Worm (Caenorhabditis elegans): ENCODE results near the gene C25E10.10.

- TF ChIP-seq elt-2 (tag; optimal IDR thresholded peaks at IDR 0.05) (no peak), unc-39 (tag; optimal IDR thresholded peaks at IDR 0.05) (no peak), skn-1 (tag; optimal IDR thresholded peaks at IDR 0.05) (no peak), elt-1 (tag; optimal IDR thresholded peaks at IDR 0.05) (no peak), nhr-12 (tag; optimal IDR thresholded peaks at IDR 0.05) (no peak), lin-15B (tag; optimal IDR thresholded peaks at IDR 0.05) (no peak), ama-1 (optimal IDR thresholded peaks at IDR 0.05) (no peak), tbx-2 (tag; optimal IDR thresholded peaks at IDR 0.05) (no peak), mdl-1 (tag; optimal IDR thresholded peaks at IDR 0.05) (no peak), nhr-28 (tag; optimal IDR thresholded peaks at IDR 0.05) (no peak), egl-27 (tag; optimal IDR thresholded peaks at IDR 0.05) (no peak)
These were observed 7.0 kb upstream of the C25E10.10 start for ce11 chrV:9063134-9063533.
